Worm (Caenorhabditis elegans) whole organism, L1 larva: Measurements from ENCODE around the gene cyh-1.

Experiments used
- C04F5.9 ChIP-seq: sonication (generic microtip); optimal IDR thresholded peaks from 2 replicates; lab custom pipeline; 2016; ENCODE audit warnings: missing genetic modification characterization, missing compliant biosample characterization
- C34B4.2 ChIP-seq: sonication (generic microtip); optimal IDR thresholded peaks from 2 replicates; lab custom pipeline; 2017; ENCODE audit warnings: mild to moderate bottlenecking, missing genetic modification characterization, missing compliant biosample characterization
- ama-1 ChIP-seq: fragments of 150-350 bp; optimal IDR thresholded peaks from 2 replicates; lab custom pipeline; 2014
- blmp-1 ChIP-seq: fragments of 150-350 bp; optimal IDR thresholded peaks from 2 replicates; lab custom pipeline; 2014; ENCODE audit warnings: missing biosample characterization, missing genetic modification characterization
- ceh-63 ChIP-seq: fragments of 200-800 bp; sonication (Bioruptor generic); optimal IDR thresholded peaks from 2 replicates; lab custom pipeline; 2018; ENCODE audit warnings: mild to moderate bottlenecking, missing genetic modification characterization, missing compliant biosample characterization
- ceh-8 ChIP-seq: fragments of 200-800 bp; sonication (Bioruptor generic); optimal IDR thresholded peaks from 2 replicates; lab custom pipeline; 2018; ENCODE audit warnings: mild to moderate bottlenecking, missing genetic modification characterization, moderate library complexity, missing compliant biosample characterization
- ceh-82 ChIP-seq, 3 experiments: fragments of 150-350 bp in 1 of 3; sonication (generic microtip) in 2 of 3; optimal IDR thresholded peaks; 2 replicates each; lab custom pipeline; 2014 to 2017; ENCODE audit warnings: missing biosample characterization in 3 of 3, missing genetic modification characterization in 3 of 3
- ceh-88 ChIP-seq: fragments of 200-800 bp; sonication (Bioruptor generic); IDR thresholded peaks from 2 replicates; pipeline ENCODE4 v1.3.6; 2022; ENCODE audit warnings: missing genetic modification characterization, missing compliant biosample characterization
- dsc-1 ChIP-seq: sonication (generic microtip); optimal IDR thresholded peaks from 2 replicates; lab custom pipeline; 2016; ENCODE audit warnings: mild to moderate bottlenecking, missing genetic modification characterization, missing compliant biosample characterization
- efl-1 ChIP-seq, 4 experiments: fragments of 150-350 bp; optimal IDR thresholded peaks in 3 of 4; peaks in 1 of 4; 1 replicate in 1 of 4; 2 replicates in 3 of 4; lab custom pipeline; 2014; ENCODE audit warnings: missing biosample characterization in 2 of 4, missing genetic modification characterization in 2 of 4, missing genetic modification reagents in 2 of 4
- egl-13 ChIP-seq: sonication (generic microtip); optimal IDR thresholded peaks from 2 replicates; lab custom pipeline; 2016; ENCODE audit warnings: missing genotype, missing genetic modification reagents, missing genetic modification characterization, missing compliant biosample characterization
- elt-2 ChIP-seq: sonication (generic microtip); optimal IDR thresholded peaks from 2 replicates; lab custom pipeline; 2016; ENCODE audit warnings: missing genetic modification characterization, mild to moderate bottlenecking, inconsistent platforms, missing compliant biosample characterization, missing genetic modification reagents
- ets-5 ChIP-seq: fragments of 200-800 bp; sonication (Bioruptor generic); IDR thresholded peaks from 2 replicates; pipeline ENCODE4 v1.3.6; 2022; ENCODE audit warnings: missing genetic modification characterization, missing compliant biosample characterization
- fkh-8 ChIP-seq: sonication (generic microtip); optimal IDR thresholded peaks from 2 replicates; lab custom pipeline; 2016; ENCODE audit warnings: mild to moderate bottlenecking, missing genetic modification characterization, missing compliant biosample characterization
- hlh-17 ChIP-seq: fragments of 200-800 bp; sonication (Bioruptor generic); optimal IDR thresholded peaks from 2 replicates; lab custom pipeline; 2018; ENCODE audit warnings: missing genetic modification characterization, mild to moderate bottlenecking, missing compliant biosample characterization, moderate library complexity, borderline replicate concordance
- hpl-2 ChIP-seq: fragments of 150-350 bp; optimal IDR thresholded peaks from 2 replicates; lab custom pipeline; 2014; ENCODE audit warnings: missing biosample characterization, missing genetic modification reagents, missing genetic modification characterization
- lin-13 ChIP-seq: fragments of 150-350 bp; optimal IDR thresholded peaks from 2 replicates; lab custom pipeline; 2014; ENCODE audit warnings: missing biosample characterization, missing genetic modification reagents, missing genetic modification characterization
- lin-14 ChIP-seq: fragments of 200-800 bp; sonication (Bioruptor generic); optimal IDR thresholded peaks from 2 replicates; lab custom pipeline; 2018; ENCODE audit warnings: mild to moderate bottlenecking, missing genetic modification characterization, moderate library complexity, missing compliant biosample characterization
- lin-15B ChIP-seq: fragments of 150-350 bp; sonication (generic microtip); optimal IDR thresholded peaks from 3 replicates; lab custom pipeline; 2014; ENCODE audit warnings: missing biosample characterization, missing genetic modification characterization
- lin-39 ChIP-seq: fragments of 150-350 bp; optimal IDR thresholded peaks from 2 replicates; lab custom pipeline; 2014; ENCODE audit warnings: missing biosample characterization, missing genetic modification reagents, missing genetic modification characterization
- mef-2 ChIP-seq: fragments of 150-350 bp; optimal IDR thresholded peaks from 2 replicates; lab custom pipeline; 2014; ENCODE audit warnings: missing biosample characterization, missing genetic modification characterization
- nhr-11 ChIP-seq: fragments of 150-350 bp; optimal IDR thresholded peaks from 2 replicates; lab custom pipeline; 2014; ENCODE audit warnings: missing biosample characterization, missing genetic modification characterization
- nhr-20 ChIP-seq: sonication (generic microtip); optimal IDR thresholded peaks from 2 replicates; lab custom pipeline; 2016; ENCODE audit warnings: mild to moderate bottlenecking, missing genetic modification characterization, missing compliant biosample characterization
- nhr-237 ChIP-seq: fragments of 150-350 bp; optimal IDR thresholded peaks from 2 replicates; lab custom pipeline; 2014; ENCODE audit warnings: missing biosample characterization, missing genetic modification characterization
- nhr-28 ChIP-seq: fragments of 150-350 bp; optimal IDR thresholded peaks from 2 replicates; lab custom pipeline; 2014; ENCODE audit warnings: missing biosample characterization, missing genetic modification characterization
- nhr-47 ChIP-seq: sonication (generic microtip); optimal IDR thresholded peaks from 2 replicates; lab custom pipeline; 2016; ENCODE audit warnings: mild to moderate bottlenecking, missing genetic modification characterization, moderate library complexity, missing compliant biosample characterization
- nhr-77 ChIP-seq: fragments of 150-350 bp; optimal IDR thresholded peaks from 2 replicates; lab custom pipeline; 2014; ENCODE audit warnings: missing biosample characterization, missing genetic modification characterization
- nhr-84 ChIP-seq: sonication (generic microtip); optimal IDR thresholded peaks from 2 replicates; lab custom pipeline; 2017; ENCODE audit warnings: missing biosample characterization, missing genetic modification characterization
- pag-3 ChIP-seq: sonication (generic microtip); optimal IDR thresholded peaks from 2 replicates; lab custom pipeline; 2017; ENCODE audit warnings: missing genetic modification characterization, mild to moderate bottlenecking, missing compliant biosample characterization, antibody characterized with exemption, borderline replicate concordance; ENCODE audit not compliant: insufficient read depth
- pqm-1 ChIP-seq: sonication (generic microtip); optimal IDR thresholded peaks from 3 replicates; lab custom pipeline; 2017; ENCODE audit warnings: missing biosample characterization, missing genetic modification characterization
- snpc-4 ChIP-seq: fragments of 150-350 bp; optimal IDR thresholded peaks from 2 replicates; lab custom pipeline; 2014; ENCODE audit warnings: missing biosample characterization, missing genetic modification characterization
- sptf-1 ChIP-seq: fragments of 150-350 bp; optimal IDR thresholded peaks from 2 replicates; lab custom pipeline; 2014; ENCODE audit warnings: missing biosample characterization, missing genetic modification characterization
- unc-130 ChIP-seq: fragments of 150-350 bp; optimal IDR thresholded peaks from 2 replicates; lab custom pipeline; 2017; ENCODE audit warnings: missing biosample characterization, missing genetic modification characterization, inconsistent platforms
- unc-30 ChIP-seq: sonication (generic microtip); optimal IDR thresholded peaks from 2 replicates; lab custom pipeline; 2017; ENCODE audit warnings: missing biosample characterization, missing genetic modification characterization
- xbp-1 ChIP-seq: sonication (generic microtip); optimal IDR thresholded peaks from 2 replicates; lab custom pipeline; 2016; ENCODE audit warnings: missing genetic modification characterization, missing compliant biosample characterization
- zip-4 ChIP-seq: fragments of 200-800 bp; sonication (Bioruptor generic); optimal IDR thresholded peaks from 2 replicates; lab custom pipeline; 2018; ENCODE audit warnings: mild to moderate bottlenecking, missing genetic modification characterization, moderate library complexity, missing compliant biosample characterization
- ztf-11 ChIP-seq, 2 experiments: sonication (generic microtip); optimal IDR thresholded peaks; 2 replicates each; lab custom pipeline; 2016 to 2017; ENCODE audit warnings: missing genetic modification characterization in 2 of 2, missing biosample characterization in 1 of 2, missing compliant biosample characterization in 1 of 2

Gene cyh-1

DNA sequence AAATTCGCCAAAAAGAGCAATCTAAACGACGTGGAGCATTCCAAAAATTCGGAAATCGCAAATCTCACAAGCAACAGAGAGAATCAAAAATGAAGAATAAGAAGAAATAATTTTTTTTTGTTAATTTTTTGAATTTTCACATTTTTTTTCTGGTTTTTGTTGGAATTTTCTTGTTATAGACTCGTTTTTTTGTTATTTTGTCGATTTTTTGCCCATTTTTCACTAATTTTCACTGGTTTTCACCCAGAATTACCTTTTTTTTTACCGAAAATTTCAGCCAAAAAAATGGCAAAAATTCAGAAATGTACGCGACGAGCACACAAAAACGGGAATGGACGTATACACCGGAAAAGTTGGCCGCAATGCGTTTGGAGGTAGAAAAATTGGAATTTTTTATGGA is at the start of gene cyh-1:
cyh-1 (plus strand) TSS at position 301 of the 400 bp plus-strand sequence.
- TF ChIP-seq lin-13 (GFP tag; lab: Kevin White, UChicago): no peak
- no peak for TF ChIP-seq nhr-20 (tag; lab: Kevin White, UChicago)
- no peak for TF ChIP-seq pqm-1 (tag; lab: Kevin White, UChicago)
- TF ChIP-seq nhr-28 (tag; lab: Kevin White, UChicago): no peak
- no peak for TF ChIP-seq ets-5
- no peak for TF ChIP-seq ceh-8 (GFP tag; lab: Kevin White, UChicago)
- no peak for TF ChIP-seq xbp-1 (tag; lab: Kevin White, UChicago)
- TF ChIP-seq zip-4 (GFP tag; lab: Kevin White, UChicago): no peak
- TF ChIP-seq hlh-17: no peak
- TF ChIP-seq egl-13 (tag; lab: Kevin White, UChicago): no peak
- TF ChIP-seq fkh-8 (tag; lab: Kevin White, UChicago): no peak
- TF ChIP-seq C04F5.9 (tag; lab: Kevin White, UChicago): no peak
- TF ChIP-seq unc-130 (tag; lab: Kevin White, UChicago): no peak
- no peak for TF ChIP-seq nhr-47
- no peak for TF ChIP-seq lin-14 (GFP tag; lab: Kevin White, UChicago)
- TF ChIP-seq nhr-77 (tag; lab: Kevin White, UChicago): no peak
- TF ChIP-seq blmp-1 (tag; lab: Kevin White, UChicago): no peak
- no peak for TF ChIP-seq efl-1 (optimal IDR thresholded peaks at IDR 0.05; lab: Kevin White, UChicago)
- TF ChIP-seq efl-1 (GFP tag; optimal IDR thresholded peaks at IDR 0.05 in 1 of 2; lab: Kevin White, UChicago): no peak
- TF ChIP-seq, all 84 proteins: peak for 0

DNA sequence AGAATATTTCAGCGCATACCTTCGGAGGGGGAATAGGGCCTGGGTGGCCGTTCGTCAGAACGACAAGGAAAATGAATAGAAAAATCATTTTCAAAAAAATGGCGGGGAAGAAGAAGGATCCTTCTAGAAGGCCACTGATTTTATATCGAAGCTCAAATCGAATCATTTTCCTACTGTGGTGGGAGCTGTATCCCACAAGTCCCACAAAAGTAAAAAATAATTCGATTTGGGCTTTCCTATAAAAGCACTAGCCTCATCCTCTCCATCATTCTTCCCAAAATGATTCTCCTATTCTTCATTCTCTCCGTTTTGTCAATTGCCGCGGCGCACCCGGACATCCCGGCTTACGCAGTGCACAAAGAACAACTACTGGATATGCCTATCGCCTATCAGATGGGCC is 46.6 kb upstream of the cyh-1 start, which contains the start of the genes C16C8.26 and C16C8.19:
C16C8.26 (minus strand) TSS at position 101 of the 400 bp plus-strand sequence.
C16C8.19 (plus strand) TSS at position 279 of the 400 bp plus-strand sequence.
- no peak for TF ChIP-seq ztf-11 (tag; optimal IDR thresholded peaks at IDR 0.05; lab: Kevin White, UChicago)
- TF ChIP-seq nhr-11 (tag; lab: Kevin White, UChicago): no peak
- no peak for TF ChIP-seq xbp-1 (tag; lab: Kevin White, UChicago)
- TF ChIP-seq mef-2: no peak
- TF ChIP-seq lin-15B (tag; lab: Kevin White, UChicago): no peak
- no peak for TF ChIP-seq unc-30 (tag; lab: Kevin White, UChicago)
- TF ChIP-seq pag-3 (tag; lab: Kevin White, UChicago): no peak
- no peak for TF ChIP-seq nhr-84 (tag; lab: Kevin White, UChicago)
- TF ChIP-seq snpc-4 (tag; lab: Kevin White, UChicago): no peak
- no peak for TF ChIP-seq hpl-2 (GFP tag; lab: Kevin White, UChicago)
- TF ChIP-seq nhr-237 (tag; lab: Kevin White, UChicago): no peak
- no peak for TF ChIP-seq ceh-63
- TF ChIP-seq C04F5.9 (tag; lab: Kevin White, UChicago): no peak
- no peak for TF ChIP-seq ceh-88 (GFP tag; lab: Robert Waterston, UW)
- TF ChIP-seq dsc-1 (tag; lab: Kevin White, UChicago): no peak
- TF ChIP-seq sptf-1 (tag; lab: Kevin White, UChicago): no peak
- TF ChIP-seq ama-1 (lab: Kevin White, UChicago): no peak
- no peak for TF ChIP-seq C34B4.2

DNA sequence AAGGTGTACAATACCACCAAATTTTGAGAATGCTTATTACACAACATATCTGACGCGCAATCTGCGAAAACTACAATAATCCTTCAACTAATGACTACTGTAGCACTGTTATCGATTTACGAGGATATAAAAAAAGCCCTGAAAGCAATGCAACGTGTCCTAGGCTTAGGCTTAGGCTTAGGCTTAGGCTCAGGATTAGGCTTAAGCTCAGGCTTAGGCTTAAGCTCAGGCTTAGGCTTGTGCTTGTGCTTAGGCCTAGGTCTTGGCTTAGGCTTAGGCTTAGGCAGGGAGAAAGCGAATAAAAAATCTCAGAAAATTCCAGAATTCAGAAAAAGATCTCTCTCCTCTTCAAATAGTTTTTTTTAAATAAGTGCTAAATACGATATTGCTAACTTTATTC is 45.6 kb upstream of the cyh-1 start:
- TF ChIP-seq ceh-63 (no peak), lin-14 (GFP tag; lab: Kevin White, UChicago) (no peak), elt-2 (tag; lab: Kevin White, UChicago) (no peak), lin-15B (tag; lab: Kevin White, UChicago) (no peak), lin-39 (tag; lab: Kevin White, UChicago) (no peak), nhr-47 (no peak), ztf-11 (tag; optimal IDR thresholded peaks at IDR 0.05; lab: Kevin White, UChicago) (no peak), C34B4.2 (no peak)

DNA sequence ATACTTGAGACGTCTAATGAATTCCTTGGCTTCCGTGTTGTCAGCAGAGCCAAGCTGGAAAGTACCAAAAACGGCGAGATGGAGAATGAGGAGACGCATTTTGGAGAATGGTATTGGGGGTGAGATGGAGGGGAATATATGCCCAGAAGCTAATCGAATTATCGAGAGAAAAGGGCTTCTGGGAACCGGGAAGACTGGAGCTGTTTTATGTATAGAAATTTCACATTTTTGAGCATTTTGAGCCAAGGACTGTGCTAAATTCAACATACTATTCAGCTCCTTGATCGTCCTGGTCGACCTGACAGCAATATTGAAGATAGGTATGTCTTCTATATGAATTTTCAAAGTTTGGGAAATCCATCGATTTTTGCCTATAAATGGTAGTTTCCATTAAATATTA is 44.8 kb upstream of the cyh-1 start, which contains the start of gene C16C8.7:
C16C8.7 (minus strand) TSS at position 101 of the 400 bp plus-strand sequence.
- no peak for TF ChIP-seq ceh-82 (tag; optimal IDR thresholded peaks at IDR 0.05; lab: Kevin White, UChicago)
- no peak for TF ChIP-seq hlh-17
- TF ChIP-seq nhr-237 (tag; lab: Kevin White, UChicago): no peak
